Worm (Caenorhabditis elegans): ENCODE data around the gene Y81B9A.1.

Y81B9A.1 gene

ce11 chrX:9172278-9172677, 20.0 kb upstream of the Y81B9A.1 start, which contains the start of gene B0563.18 (continued):
- no peak for TF ChIP-seq lir-3 (tag; optimal IDR thresholded peaks at IDR 0.05; ENCODE audit: poor library complexity)

- TF ChIP-seq unc-130 (tag; optimal IDR thresholded peaks at IDR 0.05) (no peak), ama-1 (optimal IDR thresholded peaks at IDR 0.05) (no peak), xbp-1 (tag; optimal IDR thresholded peaks at IDR 0.05) (no peak), nhr-71 (tag; optimal IDR thresholded peaks at IDR 0.05) (no peak), tbx-2 (tag; optimal IDR thresholded peaks at IDR 0.05) (no peak), pqm-1 (tag; optimal IDR thresholded peaks at IDR 0.05) (no peak), fkh-8 (tag; optimal IDR thresholded peaks at IDR 0.05) (no peak), alr-1 (tag; optimal IDR thresholded peaks at IDR 0.05; ENCODE audit: borderline replicate concordance) (no peak), nhr-85 (tag) (no peak), mdl-1 (tag; optimal IDR thresholded peaks at IDR 0.05) (no peak)
Observed at ce11 chrX:9172733-9173132, 19.5 kb upstream of the Y81B9A.1 start.

ce11 chrX:9174409-9174808, 17.8 kb upstream of the Y81B9A.1 start, which contains the start of gene B0563.8:
B0563.8 (minus strand) TSS chrX:9174509.
- TF ChIP-seq irx-1 (tag; optimal IDR thresholded peaks at IDR 0.05): no peak
- no peak for TF ChIP-seq nhr-19 (GFP tag; conservative IDR thresholded peaks at IDR 0.05)
- TF ChIP-seq lin-13 (GFP tag; optimal IDR thresholded peaks at IDR 0.05): no peak
- TF ChIP-seq ama-1 (optimal IDR thresholded peaks at IDR 0.05): no peak
- no peak for TF ChIP-seq hlh-4 (tag; optimal IDR thresholded peaks at IDR 0.05)
- no peak for TF ChIP-seq nhr-84 (tag; optimal IDR thresholded peaks at IDR 0.05)
- TF ChIP-seq lin-35 (GFP tag; optimal IDR thresholded peaks at IDR 0.05): no peak
- TF ChIP-seq hlh-17 (GFP tag; optimal IDR thresholded peaks at IDR 0.05; ENCODE audit: borderline replicate concordance): no peak
- TF ChIP-seq hpl-2 (GFP tag; optimal IDR thresholded peaks at IDR 0.05): no peak
- TF ChIP-seq jun-1 (tag; optimal IDR thresholded peaks at IDR 0.05): no peak
- no peak for TF ChIP-seq egl-27 (tag; optimal IDR thresholded peaks at IDR 0.05)
- no peak for TF ChIP-seq vab-15 (tag; optimal IDR thresholded peaks at IDR 0.05)
- TF ChIP-seq alr-1 (tag; optimal IDR thresholded peaks at IDR 0.05; ENCODE audit: borderline replicate concordance): no peak
- no peak for TF ChIP-seq nhr-11 (tag; optimal IDR thresholded peaks at IDR 0.05)

DNA sequence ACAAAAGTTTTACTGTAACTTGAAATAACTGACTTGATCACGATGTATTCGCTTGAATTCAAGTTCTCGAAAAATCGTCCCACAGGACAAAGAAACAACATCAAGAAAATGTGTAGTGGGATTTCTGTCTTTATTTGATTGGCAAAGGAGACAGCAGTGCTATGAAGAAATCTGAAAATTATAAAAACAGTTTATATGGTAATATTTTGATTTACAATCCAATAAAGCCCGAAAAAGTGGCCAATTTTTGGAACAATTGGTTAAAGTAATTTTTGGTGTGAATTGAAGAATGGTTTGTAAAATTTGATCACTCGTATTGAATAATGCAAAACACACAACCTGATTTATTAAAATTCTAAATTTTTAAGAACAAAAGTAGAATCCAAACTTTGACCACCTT, 11.4 kb upstream of the Y81B9A.1 start, which contains the start of gene Y81B9A.4:
Y81B9A.4 (minus strand) TSS at position 101 of the 400 bp plus-strand sequence.
- no peak for TF ChIP-seq hlh-17 (GFP tag; optimal IDR thresholded peaks at IDR 0.05; ENCODE audit: borderline replicate concordance)

- TF ChIP-seq ceh-82 (tag; optimal IDR thresholded peaks at IDR 0.05): no peak
- TF ChIP-seq sptf-1 (tag; optimal IDR thresholded peaks at IDR 0.05): no peak
- no peak for TF ChIP-seq sup-37 (GFP tag; optimal IDR thresholded peaks at IDR 0.05)
- no peak for TF ChIP-seq zag-1 (tag; optimal IDR thresholded peaks at IDR 0.05)
- no peak for TF ChIP-seq tbx-2 (tag; optimal IDR thresholded peaks at IDR 0.05)
- TF ChIP-seq ceh-88 (GFP tag; IDR thresholded peaks at IDR 0.05): no peak
- no peak for TF ChIP-seq ces-1 (GFP tag; optimal IDR thresholded peaks at IDR 0.05)
- TF ChIP-seq elt-3 (tag; optimal IDR thresholded peaks at IDR 0.05): no peak
- no peak for TF ChIP-seq ama-1 (optimal IDR thresholded peaks at IDR 0.05)
- no peak for TF ChIP-seq nhr-76 (tag; optimal IDR thresholded peaks at IDR 0.05)
- no peak for TF ChIP-seq sox-4 (tag; optimal IDR thresholded peaks at IDR 0.05)
- no peak for TF ChIP-seq lin-15B (tag; optimal IDR thresholded peaks at IDR 0.05)
- no peak for TF ChIP-seq hlh-17 (GFP tag; optimal IDR thresholded peaks at IDR 0.05; ENCODE audit: borderline replicate concordance)
- TF ChIP-seq ceh-63 (GFP tag; optimal IDR thresholded peaks at IDR 0.05): no peak
- TF ChIP-seq elt-2 (tag; optimal IDR thresholded peaks at IDR 0.05): no peak
- no peak for TF ChIP-seq blmp-1 (tag; optimal IDR thresholded peaks at IDR 0.05)
- no peak for TF ChIP-seq nhr-237 (tag; optimal IDR thresholded peaks at IDR 0.05)
- TF ChIP-seq nhr-19 (GFP tag; conservative IDR thresholded peaks at IDR 0.05): no peak
- no peak for TF ChIP-seq unc-130 (tag; optimal IDR thresholded peaks at IDR 0.05)
- no peak for TF ChIP-seq skn-1 (tag; optimal IDR thresholded peaks at IDR 0.05)
Observed at ce11 chrX:9182140-9182539, 10.1 kb upstream of the Y81B9A.1 start, which contains the start of gene Y81B9A.3. Y81B9A.3 (plus strand) TSS chrX:9182440.

Data from whole organism, L1 larva.